Fruit fly (Drosophila melanogaster): ENCODE results near the gene CG14220.

CG14220 gene

dm6 chrX:19613473-19613872 lies 11.8 kb upstream of the CG14220 start:
- no peak for TF ChIP-seq noc (tag; optimal IDR thresholded peaks at IDR 0.05)

dm6 chrX:19611226-19611625 lies 9.6 kb upstream of the CG14220 start, which contains the start of the genes Shawn and Tyler:
Gene Shawn (plus strand): TSS chrX:19611526.
Gene Tyler (plus strand): TSS chrX:19611526.
- no peak for TF ChIP-seq noc (tag; optimal IDR thresholded peaks at IDR 0.05)

- peak; percentile 57 for TF ChIP-seq noc (tag; optimal IDR thresholded peaks at IDR 0.05)
These were observed 6.5 kb upstream of the CG14220 start for dm6 chrX:19608042-19608609.

DNA sequence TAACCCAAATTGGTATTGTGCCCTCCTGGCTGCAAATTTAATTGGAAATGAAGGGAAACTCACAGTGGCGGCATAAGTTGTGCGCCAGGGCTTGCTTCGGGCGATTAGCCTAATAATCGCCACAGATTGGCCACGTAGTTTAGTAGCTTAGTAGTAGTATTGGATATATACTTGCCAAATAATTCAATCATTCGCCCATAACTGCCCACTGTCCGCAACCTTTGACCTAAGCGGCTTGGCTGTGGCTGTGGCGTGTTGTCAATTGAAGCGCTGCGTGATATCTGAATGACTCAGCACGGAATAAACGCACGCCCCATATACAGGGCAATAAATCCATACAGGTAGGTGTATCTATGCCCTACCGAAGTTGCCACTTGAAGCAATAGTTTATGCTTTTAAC lies 5.3 kb upstream of the CG14220 start:
- TF ChIP-seq noc (tag; optimal IDR thresholded peaks at IDR 0.05), result no peak

DNA sequence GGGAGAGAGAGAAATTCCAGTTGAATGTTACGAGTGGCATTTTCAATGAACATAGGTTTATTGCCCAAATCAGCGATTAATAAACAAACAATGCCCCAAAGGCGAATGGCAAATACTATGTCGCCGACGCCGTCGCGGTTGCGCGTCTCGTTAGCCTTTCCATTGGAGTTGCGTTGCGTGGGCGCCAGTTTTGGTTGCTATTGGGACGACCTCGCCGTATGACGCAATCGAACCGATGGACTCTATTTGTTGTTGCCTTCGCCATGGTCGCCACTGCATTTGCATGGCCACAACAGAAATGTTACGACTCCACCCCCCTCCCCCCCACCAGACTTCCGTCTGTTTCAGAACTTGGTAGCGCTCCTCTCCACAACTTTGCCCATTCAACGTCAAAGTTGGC lies 4.9 kb upstream of the CG14220 start:
- no peak for TF ChIP-seq noc (tag; optimal IDR thresholded peaks at IDR 0.05)

DNA sequence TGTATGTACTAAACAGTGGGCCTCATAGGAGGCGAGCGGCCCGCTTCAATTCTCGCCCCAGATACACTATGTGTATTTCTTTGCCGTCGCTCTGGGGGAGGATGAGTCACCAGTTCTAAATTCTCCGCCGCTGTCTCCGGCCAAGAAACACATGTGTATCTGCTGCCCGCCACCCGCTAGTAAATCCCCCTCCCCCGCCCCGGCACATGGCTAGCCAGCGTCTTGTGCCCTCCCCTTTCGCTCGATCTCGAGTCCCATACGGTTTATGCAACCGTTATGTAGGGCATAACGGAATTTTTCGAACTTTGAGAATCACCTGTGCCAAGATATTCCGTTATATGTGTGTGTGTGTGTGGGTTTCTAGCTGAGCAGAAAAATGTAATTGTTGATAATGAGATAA lies 4.3 kb upstream of the CG14220 start:
- no peak for TF ChIP-seq noc (tag; optimal IDR thresholded peaks at IDR 0.05)

- peak; percentile 44 for TF ChIP-seq noc (tag; optimal IDR thresholded peaks at IDR 0.05)
These were observed 3.3 kb upstream of the CG14220 start, which contains the start of gene CG14207 for dm6 chrX:19604997-19605396. Gene CG14207 (plus strand): TSS chrX:19605199.

DNA sequence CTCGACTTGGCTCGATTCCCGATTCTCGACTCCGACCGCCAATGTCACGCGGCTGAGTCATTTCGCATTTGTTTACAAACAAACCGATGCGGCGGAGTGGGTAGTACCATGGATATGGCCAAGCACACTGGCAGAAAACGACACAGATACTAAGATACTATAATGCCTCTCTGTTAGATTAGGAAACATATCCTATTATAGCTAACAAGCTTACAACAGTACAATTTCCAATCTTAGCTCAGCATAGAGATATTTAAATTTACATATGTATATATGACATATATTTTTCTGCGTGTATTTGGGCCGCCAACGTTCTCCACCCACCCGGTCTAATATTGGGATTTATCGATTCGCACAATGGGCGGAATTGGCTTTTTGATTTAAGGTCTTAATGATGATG lies 2.3 kb upstream of the CG14220 start:
- peak; percentile 66 for TF ChIP-seq noc (tag; optimal IDR thresholded peaks at IDR 0.05)

- TF ChIP-seq noc (tag; optimal IDR thresholded peaks at IDR 0.05), result no peak
These were observed 832 bp upstream of the CG14220 start for dm6 chrX:19602483-19602882.

DNA sequence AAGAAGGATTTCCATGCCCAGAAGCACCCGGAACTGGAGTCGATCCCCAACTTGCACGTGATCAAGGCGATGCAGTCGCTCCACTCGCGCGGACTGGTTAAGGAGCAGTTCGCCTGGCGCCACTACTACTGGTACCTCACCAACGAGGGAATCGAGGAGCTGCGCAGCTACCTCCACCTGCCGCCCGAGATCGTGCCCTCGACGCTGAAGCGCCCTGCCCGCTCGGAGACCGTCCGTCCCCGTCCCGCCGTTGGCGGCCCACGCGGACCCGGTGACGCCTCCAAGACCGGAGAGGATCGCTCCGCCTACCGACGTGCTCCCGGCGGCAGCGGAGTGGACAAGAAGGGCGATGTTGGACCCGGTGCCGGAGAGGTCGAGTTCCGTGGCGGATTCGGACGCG lies 3.1 kb downstream of the CG14220 start:
- TF ChIP-seq noc (tag; optimal IDR thresholded peaks at IDR 0.05), result no peak

- peak; percentile 74 for TF ChIP-seq noc (tag; optimal IDR thresholded peaks at IDR 0.05)
These were observed 3.8 kb downstream of the CG14220 start, which contains the start of gene RpS10b for dm6 chrX:19597684-19598363. Gene RpS10b (plus strand): TSS chrX:19598031.

DNA sequence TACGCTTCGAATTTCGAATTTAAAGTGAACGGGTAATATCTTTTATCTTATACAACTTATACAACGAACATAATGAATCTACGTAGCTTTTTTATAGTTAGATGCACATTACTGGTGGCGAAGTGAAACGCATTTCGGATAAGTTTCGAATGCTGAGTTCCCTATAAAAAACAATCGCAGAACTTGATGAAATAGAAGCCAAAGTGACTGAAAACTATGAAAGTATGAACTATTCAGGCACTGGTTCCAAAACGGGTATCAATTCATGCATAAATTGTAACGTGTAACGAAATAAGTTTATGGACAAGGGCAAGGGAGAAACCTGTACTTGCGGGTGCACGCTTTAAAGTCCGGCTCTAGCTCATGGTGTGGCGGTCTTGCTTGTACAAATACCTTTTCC lies 5.8 kb downstream of the CG14220 start:
- no peak for TF ChIP-seq noc (tag; optimal IDR thresholded peaks at IDR 0.05)

DNA sequence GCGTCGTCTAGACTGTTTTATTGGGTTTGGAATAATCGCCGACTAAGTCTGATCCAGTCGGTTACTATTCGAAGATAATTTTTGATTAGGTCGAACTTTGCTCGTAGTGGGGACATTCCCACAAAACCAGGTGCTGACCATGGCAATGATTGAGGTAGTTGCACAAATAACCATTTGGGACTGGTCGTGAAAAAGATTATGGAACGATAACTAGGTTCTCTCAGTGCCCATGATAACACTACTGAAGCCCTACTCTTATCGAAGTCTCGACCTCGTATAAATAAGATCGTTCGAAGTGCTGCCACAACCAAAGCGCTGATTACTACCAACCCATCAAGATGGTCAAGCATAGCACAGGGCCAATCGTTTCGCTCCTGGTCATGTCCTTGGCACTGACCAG lies 9.3 kb downstream of the CG14220 start, which contains the start of gene CG14205:
Gene CG14205, plus strand, starts transcription at position 301 of the 400 bp plus-strand sequence.
- no peak for TF ChIP-seq noc (tag; optimal IDR thresholded peaks at IDR 0.05)

DNA sequence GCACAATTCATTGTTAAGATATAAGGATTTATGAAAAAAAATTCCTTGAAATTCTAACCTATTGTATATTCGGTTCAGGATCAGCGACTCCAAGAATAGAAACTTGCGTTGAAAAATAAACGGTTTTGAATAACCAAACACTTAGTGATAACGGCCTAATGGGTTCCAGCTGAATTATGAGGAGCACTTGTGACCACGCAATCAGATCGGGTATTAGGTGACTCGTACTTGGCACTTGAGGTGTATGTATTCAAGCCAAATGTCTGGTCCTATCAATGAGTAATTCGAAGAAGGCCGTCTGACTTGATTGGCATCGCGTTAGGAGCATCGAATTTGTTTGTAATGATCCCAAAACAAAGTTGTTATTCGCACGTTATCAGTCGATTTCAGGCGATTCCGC lies 11.1 kb downstream of the CG14220 start:
- TF ChIP-seq noc (tag; optimal IDR thresholded peaks at IDR 0.05), result no peak

DNA sequence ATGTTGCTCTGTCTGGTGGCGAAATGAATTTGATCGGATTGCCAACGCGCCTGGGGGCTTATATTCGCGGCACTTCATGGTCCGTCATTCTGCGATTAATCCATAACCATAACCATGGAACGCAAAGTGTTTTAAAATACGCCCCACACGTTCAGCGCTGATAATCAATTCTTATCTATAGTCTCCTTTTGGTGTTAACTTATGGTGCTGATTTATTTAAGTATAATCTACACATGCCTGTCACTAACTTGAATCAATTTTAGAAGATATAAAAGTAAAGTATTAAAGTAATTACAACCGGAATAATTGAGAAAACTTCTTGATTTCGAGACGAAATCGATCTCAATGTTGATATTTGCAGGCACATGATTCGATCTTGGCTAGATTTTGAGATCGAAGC lies 11.6 kb downstream of the CG14220 start, which contains the start of gene CG14219:
Gene CG14219, minus strand, starts transcription at position 101 of the 400 bp plus-strand sequence.
- TF ChIP-seq noc (tag; optimal IDR thresholded peaks at IDR 0.05), result no peak

dm6 chrX:19585142-19585541 lies 16.5 kb downstream of the CG14220 start:
- TF ChIP-seq noc (tag; optimal IDR thresholded peaks at IDR 0.05), result no peak

- TF ChIP-seq noc (tag; optimal IDR thresholded peaks at IDR 0.05), result no peak
These were observed 18.3 kb downstream of the CG14220 start, which contains the start of gene CG14204 for dm6 chrX:19583317-19583716. Gene CG14204 (plus strand): TSS chrX:19583617.
